Fruit fly (Drosophila melanogaster) whole organism, embryonic: Measurements from ENCODE around the gene Crz.

Source experiments
- ATbp ChIP-seq: fragments of 200-800 bp; sonication (Bioruptor generic); optimal IDR thresholded peaks from 2 replicates; lab custom pipeline; 2017; ENCODE audit warnings: missing biosample characterization, mild to moderate bottlenecking, missing genetic modification characterization, missing genetic modification reagents
- Ada2b ChIP-seq: fragments of 200-800 bp; sonication (Bioruptor generic); IDR thresholded peaks from 2 replicates; pipeline ENCODE4 v1.3.6; 2022; ENCODE audit warnings: missing biosample characterization, missing genetic modification characterization
- CG10543 ChIP-seq: fragments of 200-800 bp; sonication (Bioruptor generic); optimal IDR thresholded peaks from 3 replicates; lab custom pipeline; 2017; ENCODE audit warnings: missing biosample characterization, mild to moderate bottlenecking, missing genetic modification characterization, moderate library complexity
- CG11093 ChIP-seq: fragments of 200-800 bp; sonication (Bioruptor generic); IDR thresholded peaks from 3 replicates; pipeline ENCODE4 v1.3.6; 2022; ENCODE audit warnings: missing biosample characterization, missing genetic modification characterization
- CG11695 ChIP-seq: fragments of 200-800 bp; sonication (Bioruptor generic); IDR thresholded peaks from 3 replicates; pipeline ENCODE4 v1.3.6; 2022; ENCODE audit warnings: missing biosample characterization, missing genetic modification characterization
- CG12104 ChIP-seq: fragments of 200-800 bp; sonication (Bioruptor generic); optimal IDR thresholded peaks from 3 replicates; lab custom pipeline; 2016; ENCODE audit warnings: missing biosample characterization, missing genetic modification characterization
- CG1603 ChIP-seq: fragments of 200-800 bp; sonication (Bioruptor generic); optimal IDR thresholded peaks from 2 replicates; lab custom pipeline; 2019; ENCODE audit warnings: missing biosample characterization, mild to moderate bottlenecking, missing genetic modification characterization, moderate library complexity
- CG1792 ChIP-seq: fragments of 200-800 bp; sonication (Bioruptor generic); optimal IDR thresholded peaks from 2 replicates; lab custom pipeline; 2016; ENCODE audit warnings: missing biosample characterization, missing genetic modification characterization
- CG18619 ChIP-seq: fragments of 200-800 bp; sonication (Bioruptor generic); optimal IDR thresholded peaks from 3 replicates; lab custom pipeline; 2017; ENCODE audit warnings: missing biosample characterization, mild to moderate bottlenecking, missing genetic modification characterization
- CG32772 ChIP-seq: fragments of 200-800 bp; sonication (Bioruptor generic); IDR thresholded peaks from 2 replicates; pipeline ENCODE4 v1.3.6; 2022; ENCODE audit warnings: missing biosample characterization, missing genetic modification characterization
- CG3726 ChIP-seq: fragments of 200-800 bp; sonication (Bioruptor generic); IDR thresholded peaks from 3 replicates; pipeline ENCODE4, ENCODE4 v1.3.6; 2022; ENCODE audit warnings: missing biosample characterization, missing genetic modification characterization
- CG4854 ChIP-seq: fragments of 200-800 bp; sonication (Bioruptor generic); optimal IDR thresholded peaks from 2 replicates; lab custom pipeline; 2016; ENCODE audit warnings: missing biosample characterization, missing genetic modification characterization, inconsistent platforms
- CG5245 ChIP-seq: fragments of 200-800 bp; sonication (Bioruptor generic); optimal IDR thresholded peaks from 3 replicates; lab custom pipeline; 2016; ENCODE audit warnings: missing biosample characterization, missing genetic modification characterization
- CG7372 ChIP-seq: fragments of 200-800 bp; sonication (Bioruptor generic); IDR thresholded peaks from 2 replicates; pipeline ENCODE4 v1.3.6; 2022; ENCODE audit warnings: missing biosample characterization, missing genetic modification characterization
- CG8359 ChIP-seq: fragments of 200-800 bp; sonication (Bioruptor generic); optimal IDR thresholded peaks from 2 replicates; lab custom pipeline; 2017; ENCODE audit warnings: missing biosample characterization, mild to moderate bottlenecking, missing genetic modification characterization, borderline replicate concordance
- CG8478 ChIP-seq: fragments of >200 bp; optimal IDR thresholded peaks from 2 replicates; lab custom pipeline; 2018
- Dbx ChIP-seq: fragments of 200-800 bp; sonication (Bioruptor generic); IDR thresholded peaks from 3 replicates; pipeline ENCODE4 v1.3.6; 2022; ENCODE audit warnings: missing biosample characterization, missing genetic modification characterization
- Dip2 ChIP-seq: fragments of 200-800 bp; sonication (Bioruptor generic); IDR thresholded peaks from 2 replicates; pipeline ENCODE4 v1.3.6; 2022; ENCODE audit warnings: missing biosample characterization, missing genetic modification characterization
- Ets97D ChIP-seq: fragments of 200-800 bp; sonication (Bioruptor generic); optimal IDR thresholded peaks from 3 replicates; lab custom pipeline; 2016; ENCODE audit warnings: missing biosample characterization, missing genetic modification characterization
- Fer3 ChIP-seq: fragments of 200-800 bp; sonication (Bioruptor generic); optimal IDR thresholded peaks from 2 replicates; lab custom pipeline; 2018; ENCODE audit warnings: missing biosample characterization, mild to moderate bottlenecking, missing genetic modification characterization, moderate library complexity
- HLH54F ChIP-seq: fragments of 200-800 bp; sonication (Bioruptor generic); optimal IDR thresholded peaks from 3 replicates; lab custom pipeline; 2016; ENCODE audit warnings: missing biosample characterization, missing genetic modification characterization
- HLHmδ ChIP-seq: fragments of 200-800 bp; sonication (Bioruptor generic); optimal IDR thresholded peaks from 2 replicates; lab custom pipeline; 2018; ENCODE audit warnings: missing biosample characterization, mild to moderate bottlenecking, missing genetic modification characterization, moderate library complexity
- Hsf ChIP-seq: fragments of 200-800 bp; sonication (Bioruptor generic); optimal IDR thresholded peaks from 3 replicates; lab custom pipeline; 2016; ENCODE audit warnings: missing biosample characterization, missing genetic modification characterization
- Lim3 ChIP-seq: fragments of 200-800 bp; sonication (Bioruptor generic); IDR thresholded peaks from 2 replicates; pipeline ENCODE4 v1.3.6; 2022; ENCODE audit warnings: missing biosample characterization, missing genetic modification characterization
- Med ChIP-seq: fragments of 200-800 bp; sonication (Bioruptor generic); peaks from one replicate; lab custom pipeline; 2016; ENCODE audit warnings: missing biosample characterization, missing genetic modification characterization, mild to moderate bottlenecking, inconsistent platforms, moderate library complexity
- Mes4 ChIP-seq: fragments of 200-800 bp; sonication (Bioruptor generic); optimal IDR thresholded peaks from 2 replicates; lab custom pipeline; 2016; ENCODE audit warnings: missing biosample characterization, missing genetic modification characterization
- Mrtf ChIP-seq: fragments of 200-800 bp; sonication (Bioruptor generic); IDR thresholded peaks from 3 replicates; pipeline ENCODE4 v1.3.6; 2022; ENCODE audit warnings: missing biosample characterization, missing genetic modification characterization
- Myb ChIP-seq: fragments of 200-800 bp; sonication (Bioruptor generic); optimal IDR thresholded peaks from 2 replicates; lab custom pipeline; 2016; ENCODE audit warnings: missing biosample characterization, missing genetic modification characterization
- NK7.1 ChIP-seq: fragments of 200-800 bp; sonication (Bioruptor generic); optimal IDR thresholded peaks from 3 replicates; lab custom pipeline; 2016; ENCODE audit warnings: missing biosample characterization, missing genetic modification characterization
- Nf-YC ChIP-seq: fragments of 200-800 bp; optimal IDR thresholded peaks from 3 replicates; lab custom pipeline; 2019; ENCODE audit warnings: missing biosample characterization, mild to moderate bottlenecking, missing genetic modification characterization, moderate library complexity
- Poxn ChIP-seq: fragments of 200-800 bp; sonication (Bioruptor generic); IDR thresholded peaks from 2 replicates; pipeline ENCODE4 v1.3.6; 2022; ENCODE audit warnings: missing biosample characterization, missing genetic modification characterization
- Usf ChIP-seq: fragments of 200-800 bp; sonication (Bioruptor generic); optimal IDR thresholded peaks from 2 replicates; lab custom pipeline; 2017; ENCODE audit warnings: missing genotype, missing biosample characterization, missing genetic modification characterization
- aop ChIP-seq: fragments of 200-800 bp; sonication (Bioruptor generic); IDR thresholded peaks from 2 replicates; pipeline ENCODE4 v1.3.6; 2022; ENCODE audit warnings: missing biosample characterization, missing genetic modification characterization
- cad ChIP-seq: fragments of >200 bp; optimal IDR thresholded peaks from 2 replicates; lab custom pipeline; 2017; ENCODE audit warnings: missing biosample characterization, missing genetic modification characterization
- chinmo ChIP-seq: fragments of 200-800 bp; sonication (Bioruptor generic); IDR thresholded peaks from 4 replicates; pipeline ENCODE4 v1.3.6; 2022; ENCODE audit warnings: missing biosample characterization, missing genetic modification characterization; ENCODE audit not compliant: partially characterized antibody
- crol ChIP-seq: fragments of 200-800 bp; sonication (Bioruptor generic); IDR thresholded peaks from 2 replicates; pipeline ENCODE4 v1.3.6; 2022; ENCODE audit warnings: missing biosample characterization, missing genetic modification characterization
- dmrt99B ChIP-seq: fragments of 200-800 bp; sonication (Bioruptor generic); optimal IDR thresholded peaks from 2 replicates; lab custom pipeline; 2018; ENCODE audit warnings: missing biosample characterization, mild to moderate bottlenecking, missing genetic modification characterization, moderate library complexity
- fd64A ChIP-seq: fragments of 200-800 bp; sonication (Bioruptor generic); optimal IDR thresholded peaks from 3 replicates; lab custom pipeline; 2018; ENCODE audit warnings: missing biosample characterization, mild to moderate bottlenecking, missing genetic modification characterization
- gem ChIP-seq: fragments of 200-800 bp; sonication (Bioruptor generic); optimal IDR thresholded peaks from 2 replicates; lab custom pipeline; 2019; ENCODE audit warnings: missing biosample characterization, mild to moderate bottlenecking, missing genetic modification characterization, moderate library complexity
- insv ChIP-seq, 2 experiments: fragments of 200-800 bp; sonication (Bioruptor generic); optimal IDR thresholded peaks; 3 replicates each; lab custom pipeline; 2016 to 2018; ENCODE audit warnings: missing biosample characterization in 2 of 2, missing genetic modification characterization in 2 of 2
- mld ChIP-seq: fragments of 200-800 bp; sonication (Bioruptor generic); IDR thresholded peaks from 3 replicates; pipeline ENCODE4 v1.3.6; 2022; ENCODE audit warnings: missing biosample characterization, missing genetic modification characterization; ENCODE audit not compliant: partially characterized antibody
- nerfin-1 ChIP-seq: fragments of 200-800 bp; sonication (Bioruptor generic); optimal IDR thresholded peaks from 3 replicates; lab custom pipeline; 2019; ENCODE audit warnings: missing biosample characterization, mild to moderate bottlenecking, missing genetic modification characterization, moderate library complexity
- nmo ChIP-seq: fragments of 200-800 bp; sonication (Bioruptor generic); optimal IDR thresholded peaks from 2 replicates; lab custom pipeline; 2018; ENCODE audit warnings: missing biosample characterization, mild to moderate bottlenecking, missing genetic modification characterization, moderate library complexity
- pros ChIP-seq: fragments of 200-800 bp; sonication (Bioruptor generic); optimal IDR thresholded peaks from 3 replicates; lab custom pipeline; 2019; ENCODE audit warnings: missing biosample characterization, mild to moderate bottlenecking, missing genetic modification characterization, moderate library complexity
- scrt ChIP-seq: fragments of 200-800 bp; sonication (Bioruptor generic); optimal IDR thresholded peaks from 2 replicates; lab custom pipeline; 2018; ENCODE audit warnings: missing biosample characterization, mild to moderate bottlenecking, missing genetic modification characterization, moderate library complexity
- seq ChIP-seq: fragments of 200-800 bp; sonication (Bioruptor generic); IDR thresholded peaks from 2 replicates; pipeline ENCODE4 v1.3.6; 2022; ENCODE audit warnings: missing biosample characterization, missing genetic modification characterization
- shn ChIP-seq: fragments of 200-800 bp; sonication (Bioruptor generic); optimal IDR thresholded peaks from 3 replicates; lab custom pipeline; 2016; ENCODE audit warnings: missing biosample characterization, missing genetic modification characterization
- sna ChIP-seq: fragments of 200-800 bp; sonication (Bioruptor generic); IDR thresholded peaks from 2 replicates; pipeline ENCODE4 v1.3.6; 2022; ENCODE audit warnings: missing biosample characterization, missing genetic modification characterization; ENCODE audit not compliant: partially characterized antibody
- tap ChIP-seq: fragments of 200-800 bp; optimal IDR thresholded peaks from 3 replicates; lab custom pipeline; 2019; ENCODE audit warnings: missing biosample characterization, mild to moderate bottlenecking, missing genetic modification characterization, moderate library complexity
- zfh1 ChIP-seq: fragments of 200-800 bp; sonication (Bioruptor generic); IDR thresholded peaks from 3 replicates; pipeline ENCODE4 v1.3.6; 2022; ENCODE audit warnings: missing biosample characterization, missing genetic modification characterization

Crz gene

dm6 chr3R:14286320-14287190 lies 28.1 kb upstream of the Crz start, which contains the start of gene trx (continued):
- peak in 1 of 2 experiments; percentile 50 for TF ChIP-seq insv (GFP tag; optimal IDR thresholded peaks at IDR 0.05; lab: Kevin White, UChicago)
- no peak for TF ChIP-seq CG18619 (GFP tag; lab: Kevin White, UChicago)
- no peak for TF ChIP-seq CG32772 (GFP tag; lab: Robert Waterston, UW)
- TF ChIP-seq CG10543 = peak; percentile 33
- TF ChIP-seq Nf-YC (tag; lab: Kevin White, UChicago) = peak; percentile 13
- TF ChIP-seq HLH54F (GFP tag; lab: Kevin White, UChicago) = no peak
- no peak for TF ChIP-seq fd64A (GFP tag; lab: Kevin White, UChicago)
- no peak for TF ChIP-seq NK7.1
- no peak for TF ChIP-seq Lim3 (GFP tag; lab: Robert Waterston, UW)
- TF ChIP-seq Fer3 (tag; lab: Kevin White, UChicago) = no peak
- no peak for TF ChIP-seq CG4854 (GFP tag; lab: Kevin White, UChicago)
- TF ChIP-seq Poxn (GFP tag; lab: Robert Waterston, UW) = no peak
- TF ChIP-seq CG8478 (lab: Kevin White, UChicago) = peak; percentile 90
- no peak for TF ChIP-seq Mrtf
- peak; percentile 52 for TF ChIP-seq nmo (GFP tag; lab: Kevin White, UChicago)
- no peak for TF ChIP-seq tap (tag; lab: Kevin White, UChicago)
- no peak for TF ChIP-seq crol (GFP tag; lab: Robert Waterston, UW)
- TF ChIP-seq scrt (GFP tag; lab: Kevin White, UChicago) = no peak
- TF ChIP-seq CG11093 (GFP tag; lab: Robert Waterston, UW) = no peak
- TF ChIP-seq Myb (GFP tag; lab: Kevin White, UChicago) = peak; percentile 100
- no peak for TF ChIP-seq zfh1 (GFP tag; lab: Robert Waterston, UW)
- TF ChIP-seq ATbp (GFP tag; lab: Kevin White, UChicago) = no peak
- TF ChIP-seq CG1603 (tag; lab: Kevin White, UChicago) = peak; percentile 84
- TF ChIP-seq nerfin-1 (tag; lab: Kevin White, UChicago) = peak; percentile 90
- TF ChIP-seq gem (tag; lab: Kevin White, UChicago) = no peak
- no peak for TF ChIP-seq shn
- no peak for TF ChIP-seq Dbx (GFP tag; lab: Robert Waterston, UW)
- no peak for TF ChIP-seq sna (GFP tag; lab: Robert Waterston, UW)
- peak; percentile 61 for TF ChIP-seq pros (GFP tag; lab: Kevin White, UChicago)
- no peak for TF ChIP-seq CG3726
- no peak for TF ChIP-seq HLHmδ (GFP tag; lab: Kevin White, UChicago)
- TF ChIP-seq dmrt99B (tag; lab: Kevin White, UChicago) = no peak
- no peak for TF ChIP-seq Usf (GFP tag; lab: Kevin White, UChicago)
- no peak for TF ChIP-seq CG5245 (GFP tag; lab: Kevin White, UChicago)
- no peak for TF ChIP-seq CG11695 (GFP tag; lab: Robert Waterston, UW)
- TF ChIP-seq CG12104 (GFP tag; lab: Kevin White, UChicago) = no peak
- no peak for TF ChIP-seq mld (GFP tag; lab: Robert Waterston, UW)
- TF ChIP-seq chinmo = no peak
- no peak for TF ChIP-seq seq (GFP tag; lab: Robert Waterston, UW)
- TF ChIP-seq Dip2 (GFP tag; lab: Robert Waterston, UW) = no peak
- TF ChIP-seq cad (GFP tag; lab: Kevin White, UChicago) = peak; percentile 11
- TF ChIP-seq CG7372 = no peak
- peak; percentile 84 for TF ChIP-seq Med (GFP tag; lab: Kevin White, UChicago)
- no peak for TF ChIP-seq Ada2b
- TF ChIP-seq Mes4 (GFP tag; lab: Kevin White, UChicago) = no peak
- TF ChIP-seq Hsf (GFP tag; lab: Kevin White, UChicago) = no peak
- TF ChIP-seq aop (GFP tag; lab: Robert Waterston, UW) = no peak
- no peak for TF ChIP-seq CG1792
- TF ChIP-seq Ets97D (GFP tag; lab: Kevin White, UChicago) = peak; percentile 81
- no peak for TF ChIP-seq CG8359
